Worm (Caenorhabditis elegans) whole organism, early embryonic: ENCODE measurements around the gene math-14.

Experiments used
- ama-1 ChIP-seq: fragments of 150-350 bp; optimal IDR thresholded peaks from 2 replicates; lab custom pipeline; 2014
- ceh-13 ChIP-seq: fragments of 200-800 bp; sonication (Bioruptor generic); optimal IDR thresholded peaks from 2 replicates; lab custom pipeline; 2018; ENCODE audit warnings: mild to moderate bottlenecking, missing genetic modification characterization, missing compliant biosample characterization
- flt-1 ChIP-seq: fragments of 200-800 bp; sonication (Bioruptor generic); IDR thresholded peaks from 2 replicates; pipeline ENCODE4 v1.3.6; 2022; ENCODE audit warnings: missing genetic modification characterization, missing compliant biosample characterization
- hmbx-1 ChIP-seq: sonication (generic microtip); optimal IDR thresholded peaks from 2 replicates; lab custom pipeline; 2016; ENCODE audit warnings: mild to moderate bottlenecking, missing genetic modification characterization, missing compliant biosample characterization
- sea-1 ChIP-seq: fragments of 200-800 bp; sonication (Bioruptor generic); conservative IDR thresholded peaks from 2 replicates; pipeline ENCODE4 v1.3.6; 2022; ENCODE audit warnings: missing genetic modification characterization, missing compliant biosample characterization
- tbx-37 ChIP-seq: fragments of 200-800 bp; sonication (Bioruptor generic); conservative IDR thresholded peaks from 2 replicates; pipeline ENCODE4 v1.3.6; 2022; ENCODE audit warnings: missing genetic modification reagents, missing genetic modification characterization, missing compliant biosample characterization
- tra-4 ChIP-seq: sonication (generic microtip); optimal IDR thresholded peaks from 2 replicates; lab custom pipeline; 2017; ENCODE audit warnings: missing genetic modification characterization, missing compliant biosample characterization

DNA sequence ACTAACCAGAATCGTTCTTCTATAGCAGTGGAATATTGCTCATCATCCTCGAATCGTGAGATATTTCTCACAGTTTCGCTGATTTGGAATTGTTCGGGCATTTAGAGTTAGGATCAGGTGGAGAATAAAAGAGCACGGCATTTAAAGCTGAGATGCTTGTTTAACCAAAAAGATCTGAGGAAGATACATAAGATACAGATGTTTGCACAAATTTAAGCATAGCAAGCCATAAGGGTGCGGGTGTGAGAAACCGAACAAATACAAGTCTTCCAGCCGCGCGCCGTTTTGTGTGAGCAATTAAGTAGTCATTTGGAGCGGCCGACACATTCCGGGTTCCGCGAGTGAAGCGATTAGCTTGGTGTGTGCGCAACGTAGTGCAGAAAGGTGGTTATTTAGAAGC is 17.2 kb downstream of the math-14 start, which contains the start of gene math-7:
- TF ChIP-seq flt-1 (GFP tag; lab: Robert Waterston, UW) (no peak), hmbx-1 (tag; lab: Kevin White, UChicago) (no peak), ama-1 (lab: Kevin White, UChicago) (no peak), sea-1 (GFP tag; lab: Robert Waterston, UW) (no peak), tbx-37 (GFP tag; lab: Robert Waterston, UW) (no peak), ceh-13 (GFP tag; lab: Kevin White, UChicago) (no peak), tra-4 (tag; lab: Kevin White, UChicago) (no peak)
